Fruit fly (Drosophila melanogaster) whole organism, wandering third instar larva: ENCODE measurements around the gene Phs.

ENCODE experiments used
- Myc ChIP-seq: fragments of >200 bp; optimal IDR thresholded peaks from 2 replicates; lab custom pipeline; 2017
- OdsH ChIP-seq: fragments of 200-800 bp; sonication (Bioruptor generic); optimal IDR thresholded peaks from 2 replicates; lab custom pipeline; 2016; ENCODE audit warnings: missing biosample characterization, mild to moderate bottlenecking, missing genetic modification characterization
- fru ChIP-seq: fragments of 200-800 bp; sonication (Bioruptor generic); optimal IDR thresholded peaks from 3 replicates; lab custom pipeline; 2016; ENCODE audit warnings: missing biosample characterization, mild to moderate bottlenecking, missing genetic modification characterization
- lola ChIP-seq: fragments of >200 bp; optimal IDR thresholded peaks from 2 replicates; lab custom pipeline; 2017; ENCODE audit warnings: missing biosample characterization, missing genetic modification characterization

DNA sequence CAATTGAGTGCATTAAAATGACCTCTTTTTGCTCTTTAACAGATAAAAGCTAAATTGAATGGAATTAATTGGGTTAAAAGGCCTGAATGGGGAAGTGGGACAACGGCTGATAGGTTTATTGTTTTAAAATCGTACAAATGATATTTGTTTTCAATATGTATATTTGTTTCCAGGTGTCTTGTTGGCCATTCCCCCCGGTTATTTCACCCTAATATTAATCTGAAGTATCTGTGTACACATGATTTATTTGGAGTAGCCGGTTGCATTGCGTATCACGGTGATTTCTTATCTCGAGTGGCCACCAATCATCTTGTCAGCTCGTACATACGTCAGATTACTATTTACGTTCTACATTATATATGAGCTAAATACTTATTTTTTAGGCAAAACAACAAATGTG lies 16.7 kb downstream of the Phs start:
- no peak for TF ChIP-seq Myc
- TF ChIP-seq lola (GFP tag; lab: Kevin White, UChicago) = no peak
- TF ChIP-seq fru (GFP tag; lab: Kevin White, UChicago) = no peak
- no peak for TF ChIP-seq OdsH (GFP tag; lab: Kevin White, UChicago)
